Worm (Caenorhabditis elegans): ENCODE data around the gene lag-1.

ce11 chrIV:6062078-6062477 lies 33.1 kb upstream of the lag-1 start:
- TF ChIP-seq him-1 (tag; optimal IDR thresholded peaks at IDR 0.05) = no peak
- no peak for TF ChIP-seq W03F9.2 (tag; optimal IDR thresholded peaks at IDR 0.05)
- TF ChIP-seq dao-5 (tag; optimal IDR thresholded peaks at IDR 0.05) = no peak
